Worm (Caenorhabditis elegans) whole organism, late embryonic: ENCODE results near the gene osgn-1.

Experiments
- K02D7.2 ChIP-seq: sonication (generic microtip); optimal IDR thresholded peaks from 2 replicates; lab custom pipeline; 2017; ENCODE audit warnings: mild to moderate bottlenecking, missing genetic modification characterization, missing compliant biosample characterization
- Y22D7AL.16 ChIP-seq: sonication (generic microtip); optimal IDR thresholded peaks from 2 replicates; lab custom pipeline; 2016; ENCODE audit warnings: missing genetic modification characterization, missing compliant biosample characterization
- ceh-14 ChIP-seq: sonication (generic microtip); optimal IDR thresholded peaks from 2 replicates; lab custom pipeline; 2016; ENCODE audit warnings: missing genotype, missing genetic modification characterization, missing compliant biosample characterization
- ceh-18 ChIP-seq: sonication (generic microtip); optimal IDR thresholded peaks from 2 replicates; lab custom pipeline; 2016; ENCODE audit warnings: missing genetic modification characterization, missing compliant biosample characterization
- ceh-22 ChIP-seq: sonication (generic microtip); optimal IDR thresholded peaks from 2 replicates; lab custom pipeline; 2017; ENCODE audit warnings: missing biosample characterization, missing genetic modification characterization
- ceh-30 ChIP-seq: fragments of 150-350 bp; optimal IDR thresholded peaks from 2 replicates; lab custom pipeline; 2014; ENCODE audit warnings: missing biosample characterization, missing genetic modification characterization
- ceh-45 ChIP-seq: fragments of 200-800 bp; sonication (Bioruptor generic); IDR thresholded peaks from 2 replicates; pipeline ENCODE4 v1.3.6; 2022; ENCODE audit warnings: missing genetic modification reagents, missing genetic modification characterization, missing compliant biosample characterization
- ceh-6 ChIP-seq: fragments of 200-800 bp; sonication (Bioruptor generic); optimal IDR thresholded peaks from 2 replicates; lab custom pipeline; 2018; ENCODE audit warnings: mild to moderate bottlenecking, missing genetic modification characterization, missing compliant biosample characterization
- ceh-9 ChIP-seq: sonication (generic microtip); optimal IDR thresholded peaks from 2 replicates; lab custom pipeline; 2016; ENCODE audit warnings: mild to moderate bottlenecking, missing genetic modification characterization, inconsistent platforms, missing compliant biosample characterization
- dve-1 ChIP-seq: sonication (generic microtip); optimal IDR thresholded peaks from 2 replicates; lab custom pipeline; 2017; ENCODE audit warnings: antibody characterized with exemption, mild to moderate bottlenecking, missing genetic modification characterization, missing compliant biosample characterization
- ets-4 ChIP-seq: sonication (generic microtip); optimal IDR thresholded peaks from 2 replicates; lab custom pipeline; 2016; ENCODE audit warnings: missing genetic modification characterization, missing compliant biosample characterization
- eyg-1 ChIP-seq: sonication (generic microtip); optimal IDR thresholded peaks from 2 replicates; lab custom pipeline; 2016; ENCODE audit warnings: missing genotype, missing genetic modification characterization, missing compliant biosample characterization
- fkh-6 ChIP-seq: sonication (generic microtip); optimal IDR thresholded peaks from 2 replicates; lab custom pipeline; 2016; ENCODE audit warnings: missing genetic modification characterization, missing compliant biosample characterization
- gmeb-2 ChIP-seq: sonication (generic microtip); optimal IDR thresholded peaks from 2 replicates; lab custom pipeline; 2016; ENCODE audit warnings: missing genetic modification characterization, inconsistent platforms, missing compliant biosample characterization
- hlh-13 ChIP-seq: fragments of 200-800 bp; sonication (Bioruptor generic); optimal IDR thresholded peaks from 2 replicates; lab custom pipeline; 2018; ENCODE audit warnings: mild to moderate bottlenecking, missing genetic modification characterization, missing compliant biosample characterization
- hlh-15 ChIP-seq: sonication (generic microtip); optimal IDR thresholded peaks from 2 replicates; lab custom pipeline; 2016; ENCODE audit warnings: missing genetic modification characterization, missing compliant biosample characterization
- hlh-30 ChIP-seq: sonication (generic microtip); optimal IDR thresholded peaks from 2 replicates; lab custom pipeline; 2017; ENCODE audit warnings: antibody characterized with exemption, missing genetic modification characterization, missing compliant biosample characterization; ENCODE audit not compliant: insufficient read depth
- lim-6 ChIP-seq: sonication (generic microtip); optimal IDR thresholded peaks from 2 replicates; lab custom pipeline; 2016; ENCODE audit warnings: missing genetic modification characterization, missing compliant biosample characterization
- lin-11 ChIP-seq: fragments of 200-800 bp; sonication (Bioruptor generic); optimal IDR thresholded peaks from 2 replicates; lab custom pipeline; 2018; ENCODE audit warnings: mild to moderate bottlenecking, missing genetic modification characterization, missing compliant biosample characterization
- madf-2 ChIP-seq: sonication (generic microtip); optimal IDR thresholded peaks from 2 replicates; lab custom pipeline; 2017; ENCODE audit warnings: missing genetic modification characterization, missing compliant biosample characterization
- nhr-232 ChIP-seq: sonication (generic microtip); optimal IDR thresholded peaks from 2 replicates; lab custom pipeline; 2016; ENCODE audit warnings: missing genetic modification characterization, missing compliant biosample characterization
- pat-9 ChIP-seq: fragments of 200-800 bp; sonication (Bioruptor generic); optimal IDR thresholded peaks from 2 replicates; lab custom pipeline; 2018; ENCODE audit warnings: mild to moderate bottlenecking, missing genetic modification characterization, moderate library complexity, missing compliant biosample characterization
- pax-1 ChIP-seq: fragments of 150-350 bp; optimal IDR thresholded peaks from 2 replicates; lab custom pipeline; 2014; ENCODE audit warnings: missing biosample characterization, missing genetic modification characterization
- pha-2 ChIP-seq: sonication (generic microtip); optimal IDR thresholded peaks from 2 replicates; lab custom pipeline; 2017; ENCODE audit warnings: mild to moderate bottlenecking, missing genetic modification characterization, missing compliant biosample characterization
- pha-4 ChIP-seq: fragments of 150-350 bp; optimal IDR thresholded peaks from 2 replicates; lab custom pipeline; 2018; ENCODE audit warnings: missing biosample characterization, missing genetic modification reagents, missing genetic modification characterization
- pqm-1 ChIP-seq: sonication (generic microtip); optimal IDR thresholded peaks from 2 replicates; lab custom pipeline; 2016; ENCODE audit warnings: missing genetic modification characterization, missing compliant biosample characterization
- ref-2 ChIP-seq: sonication (generic microtip); optimal IDR thresholded peaks from 2 replicates; lab custom pipeline; 2016; ENCODE audit warnings: missing genetic modification characterization, missing compliant biosample characterization
- rnt-1 ChIP-seq: sonication (generic microtip); optimal IDR thresholded peaks from 2 replicates; lab custom pipeline; 2016; ENCODE audit warnings: missing genetic modification characterization, missing compliant biosample characterization
- sdc-2 ChIP-seq: sonication (generic microtip); optimal IDR thresholded peaks from 2 replicates; lab custom pipeline; 2016; ENCODE audit warnings: missing genotype, missing genetic modification characterization, missing compliant biosample characterization
- sox-2 ChIP-seq: fragments of 200-800 bp; sonication (Bioruptor generic); IDR thresholded peaks from 2 replicates; pipeline ENCODE4 v1.3.6; 2022; ENCODE audit warnings: missing genetic modification reagents, missing genetic modification characterization, missing compliant biosample characterization
- ttx-3 ChIP-seq: sonication (generic microtip); optimal IDR thresholded peaks from 2 replicates; lab custom pipeline; 2016; ENCODE audit warnings: missing genetic modification reagents, missing genetic modification characterization, missing compliant biosample characterization
- unc-42 ChIP-seq: sonication (generic microtip); optimal IDR thresholded peaks from 2 replicates; lab custom pipeline; 2016; ENCODE audit warnings: missing genotype, missing genetic modification characterization, missing compliant biosample characterization
- zip-5 ChIP-seq: sonication (generic microtip); optimal IDR thresholded peaks from 2 replicates; lab custom pipeline; 2016; ENCODE audit warnings: missing genetic modification characterization, missing compliant biosample characterization
- ztf-16 ChIP-seq: sonication (generic microtip); optimal IDR thresholded peaks from 2 replicates; lab custom pipeline; 2017; ENCODE audit warnings: missing genetic modification characterization, missing compliant biosample characterization

Gene osgn-1

DNA sequence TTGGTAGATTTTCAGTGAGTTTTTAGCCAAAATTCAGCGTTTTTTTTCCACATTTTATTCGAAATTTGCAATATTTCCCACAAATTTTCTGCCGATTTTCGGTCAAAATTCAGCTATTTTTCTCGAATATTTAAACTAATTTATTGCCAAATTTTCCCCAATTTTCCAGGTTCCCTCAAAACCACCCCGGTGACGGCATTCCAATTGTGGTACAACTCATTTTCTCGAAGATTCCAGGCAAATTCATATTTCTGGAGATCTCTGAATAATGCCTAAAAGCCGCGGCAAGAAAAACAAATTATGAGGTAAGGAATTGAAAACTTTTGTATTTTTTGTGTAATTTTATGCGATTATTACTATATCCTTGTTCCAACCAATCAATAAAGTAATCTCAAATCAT lies at the start of gene osgn-1:
Gene osgn-1, plus strand, starts transcription at position 301 of the 400 bp plus-strand sequence.
- TF ChIP-seq pax-1 (tag; lab: Kevin White, UChicago) (no peak), rnt-1 (tag; lab: Kevin White, UChicago) (no peak), ceh-14 (tag; lab: Kevin White, UChicago) (no peak), ttx-3 (tag; lab: Kevin White, UChicago) (no peak), lin-11 (no peak)

DNA sequence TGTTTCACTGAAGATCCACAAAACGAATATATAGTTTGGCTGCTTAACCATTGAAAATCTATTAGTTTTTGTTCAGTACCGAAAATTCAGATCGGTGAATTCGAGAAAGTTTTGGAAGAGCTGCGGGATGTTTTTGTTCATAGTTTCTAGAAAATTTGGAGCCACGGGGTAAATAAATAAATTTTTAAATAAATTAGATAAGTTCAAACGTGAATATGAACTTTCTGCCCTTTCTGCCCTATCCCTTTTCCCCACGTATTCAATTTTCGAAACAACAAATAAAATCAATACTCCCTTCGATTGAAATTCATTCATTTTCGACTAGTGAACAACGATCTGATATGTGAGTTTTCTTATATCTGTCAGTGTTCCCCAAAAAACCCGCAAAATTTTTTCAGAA lies 45.1 kb upstream of the osgn-1 start, which contains the start of gene scrm-5:
Gene scrm-5, plus strand, starts transcription at position 301 of the 400 bp plus-strand sequence.
- TF ChIP-seq ztf-16 (tag; lab: Kevin White, UChicago) (no peak), sox-2 (GFP tag; lab: Robert Waterston, UW) (no peak), ets-4 (tag; lab: Kevin White, UChicago) (no peak), dve-1 (no peak), ceh-9 (tag; lab: Kevin White, UChicago) (no peak), sdc-2 (tag; lab: Kevin White, UChicago) (no peak), ttx-3 (tag; lab: Kevin White, UChicago) (no peak), pax-1 (tag; lab: Kevin White, UChicago) (no peak), madf-2 (tag; lab: Kevin White, UChicago) (no peak), pat-9 (tag; lab: Kevin White, UChicago) (no peak), hlh-15 (tag; lab: Kevin White, UChicago) (no peak), rnt-1 (tag; lab: Kevin White, UChicago) (no peak), pqm-1 (tag; lab: Kevin White, UChicago) (no peak), fkh-6 (tag; lab: Kevin White, UChicago) (no peak), ceh-22 (no peak)

DNA sequence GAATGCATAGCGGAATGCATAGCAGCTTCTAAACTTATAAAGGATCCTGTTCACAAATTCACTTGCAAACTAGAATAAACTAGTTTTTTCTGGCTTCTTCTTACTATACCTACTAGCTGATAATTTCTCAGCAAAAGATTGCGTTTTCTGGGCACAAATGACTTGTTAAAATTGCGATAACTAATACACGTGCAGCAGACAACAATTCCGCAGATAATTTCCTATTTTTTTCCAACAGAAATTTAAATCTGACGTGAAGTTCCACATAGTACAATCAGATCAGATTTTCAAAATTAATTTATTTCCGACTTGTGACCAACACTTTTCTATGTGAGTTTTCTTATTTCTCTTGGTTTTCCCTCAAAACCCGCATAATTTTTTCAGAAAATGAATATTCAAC lies 42.8 kb upstream of the osgn-1 start, which contains the start of gene scrm-8:
Gene scrm-8, plus strand, starts transcription at position 301 of the 400 bp plus-strand sequence.
- TF ChIP-seq zip-5 (tag; lab: Kevin White, UChicago) = no peak
- TF ChIP-seq pha-4 = no peak
- TF ChIP-seq hlh-13 (GFP tag; lab: Kevin White, UChicago) = no peak
- TF ChIP-seq lim-6 (tag; lab: Kevin White, UChicago) = no peak
- no peak for TF ChIP-seq pha-2 (tag; lab: Kevin White, UChicago)
- no peak for TF ChIP-seq unc-42 (tag; lab: Kevin White, UChicago)
- TF ChIP-seq Y22D7AL.16 (tag; lab: Kevin White, UChicago) = no peak
- no peak for TF ChIP-seq ceh-22
- TF ChIP-seq eyg-1 (tag; lab: Kevin White, UChicago) = no peak
- TF ChIP-seq hlh-30 (tag; lab: Kevin White, UChicago) = no peak
- no peak for TF ChIP-seq ceh-14 (tag; lab: Kevin White, UChicago)
- TF ChIP-seq K02D7.2 (tag; lab: Kevin White, UChicago) = no peak
- no peak for TF ChIP-seq ceh-6
- TF ChIP-seq nhr-232 (tag; lab: Kevin White, UChicago) = no peak
- TF ChIP-seq rnt-1 (tag; lab: Kevin White, UChicago) = no peak
- no peak for TF ChIP-seq ceh-30 (tag; lab: Kevin White, UChicago)

DNA sequence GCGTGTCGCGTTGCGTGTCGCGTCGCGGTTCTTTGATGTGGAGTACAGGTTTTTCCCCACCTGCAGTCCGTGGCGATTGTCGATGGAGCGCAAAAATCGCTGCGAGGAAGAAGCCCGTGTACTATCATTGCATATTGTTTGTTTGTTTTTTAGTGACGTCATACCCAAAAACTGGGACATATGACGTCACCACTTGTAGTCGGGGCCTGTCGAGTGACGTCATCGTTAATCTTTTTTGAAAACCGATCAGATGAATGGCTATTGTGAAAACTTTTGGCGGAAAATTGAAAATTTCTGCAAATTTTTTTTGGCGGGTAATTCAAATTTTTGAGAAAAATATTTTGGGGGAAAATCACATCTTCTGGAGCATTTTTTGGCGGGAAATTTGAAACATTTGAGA lies 39.9 kb upstream of the osgn-1 start:
- TF ChIP-seq ceh-9 (tag; lab: Kevin White, UChicago) = no peak
- TF ChIP-seq gmeb-2 (tag; lab: Kevin White, UChicago) = no peak
- TF ChIP-seq ref-2 = no peak
- no peak for TF ChIP-seq nhr-232 (tag; lab: Kevin White, UChicago)
- TF ChIP-seq Y22D7AL.16 (tag; lab: Kevin White, UChicago) = no peak
- TF ChIP-seq ceh-6 = no peak
- no peak for TF ChIP-seq K02D7.2 (tag; lab: Kevin White, UChicago)
- TF ChIP-seq pha-4 = no peak
- no peak for TF ChIP-seq hlh-13 (GFP tag; lab: Kevin White, UChicago)
- TF ChIP-seq ceh-45 (GFP tag; lab: Robert Waterston, UW) = no peak
- no peak for TF ChIP-seq ceh-18 (tag; lab: Kevin White, UChicago)
